Fruit fly (Drosophila melanogaster): ENCODE measurements around the gene CG2201.

CG2201 gene

DNA sequence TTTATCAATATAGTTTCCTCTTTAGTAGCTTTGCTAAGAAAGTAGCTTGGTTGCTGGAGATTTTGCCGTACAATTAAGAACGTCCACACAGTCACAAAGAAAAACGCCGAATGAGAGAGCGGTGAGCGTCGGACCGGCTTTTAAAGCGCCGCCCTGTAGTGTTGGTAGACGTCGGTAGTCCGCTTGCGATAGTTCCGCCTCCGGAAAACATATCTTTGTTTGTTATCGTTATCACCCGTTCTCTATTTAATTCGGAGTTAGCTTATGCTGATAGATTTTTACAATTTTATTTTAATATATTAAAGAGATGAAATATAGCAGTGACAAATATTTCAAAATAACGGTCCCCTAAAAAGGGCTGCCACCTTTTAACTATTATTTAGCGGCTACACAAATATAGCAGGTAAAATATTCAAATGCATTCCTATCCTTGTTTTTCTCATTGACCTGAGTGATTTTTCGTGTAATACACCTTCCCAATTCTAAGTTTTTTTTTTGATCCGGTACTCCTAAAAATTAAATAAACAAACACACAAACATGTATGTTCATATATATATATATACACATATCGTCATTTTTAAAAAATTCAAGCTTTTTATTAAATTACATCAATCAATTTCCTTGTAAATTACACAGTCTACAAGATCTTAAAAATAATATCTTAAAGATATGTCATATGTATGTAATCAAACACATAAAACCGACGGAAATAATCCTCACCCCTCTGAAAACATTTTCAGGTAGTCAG, 6.1 kb upstream of the CG2201 start, which contains the start of gene Df31 (continued):
- TF ChIP-seq ara (GFP tag; IDR thresholded peaks at IDR 0.05) (no peak; the same call in 1 of the 2 replicates), CG11398 (GFP tag; optimal IDR thresholded peaks at IDR 0.05) (no peak), z (GFP tag; IDR thresholded peaks at IDR 0.05) (no peak), cad (GFP tag; optimal IDR thresholded peaks at IDR 0.05) (no peak), CG9437 (GFP tag; optimal IDR thresholded peaks at IDR 0.05) (no peak), CG3281 (GFP tag; optimal IDR thresholded peaks at IDR 0.05) (peak; percentile 32), Hmr (GFP tag; optimal IDR thresholded peaks at IDR 0.05) (peak; percentile 72), insv (GFP tag; optimal IDR thresholded peaks at IDR 0.05) (peak in 1 of 2 experiments; percentile 4), CG12769 (tag; optimal IDR thresholded peaks at IDR 0.05) (peak; percentile 16), Nf-YB (GFP tag; optimal IDR thresholded peaks at IDR 0.05) (no peak), slbo (GFP tag; IDR thresholded peaks at IDR 0.05) (peak; percentile 83; the same call in 1 of the 2 replicates), ewg (GFP tag; optimal IDR thresholded peaks at IDR 0.05) (no peak), CG4282 (GFP tag; optimal IDR thresholded peaks at IDR 0.05) (no peak), CG11456 (GFP tag; IDR thresholded peaks at IDR 0.05) (no peak), YL-1 (GFP tag; optimal IDR thresholded peaks at IDR 0.05) (no peak), CG9609 (GFP tag; optimal IDR thresholded peaks at IDR 0.05) (peak; percentile 54), Lpt (GFP tag; optimal IDR thresholded peaks at IDR 0.05) (no peak), CG5245 (GFP tag; optimal IDR thresholded peaks at IDR 0.05) (peak; percentile 50), fru (optimal IDR thresholded peaks at IDR 0.05) (no peak), E2f1 (GFP tag; IDR thresholded peaks at IDR 0.05) (peak; percentile 49), CG15073 (GFP tag; optimal IDR thresholded peaks at IDR 0.05) (no peak), sug (tag; optimal IDR thresholded peaks at IDR 0.05) (peak; percentile 31), dimm (GFP tag; IDR thresholded peaks at IDR 0.05) (no peak), nerfin-2 (GFP tag; IDR thresholded peaks at IDR 0.05; ENCODE audit: partially characterized antibody) (peak; percentile 72), CG3163 (GFP tag; optimal IDR thresholded peaks at IDR 0.05) (peak; percentile 28), aop (GFP tag; IDR thresholded peaks at IDR 0.05) (no peak), Mad (GFP tag; optimal IDR thresholded peaks at IDR 0.05) (peak; percentile 68), salm (tag; optimal IDR thresholded peaks at IDR 0.05) (no peak), Gug (GFP tag; IDR thresholded peaks at IDR 0.05) (peak; percentile 69; the same call in 1 of the 4 replicates), CG13424 (tag; optimal IDR thresholded peaks at IDR 0.05) (peak; percentile 32), CG16863 (GFP tag; optimal IDR thresholded peaks at IDR 0.05) (peak; percentile 37), cas (GFP tag; IDR thresholded peaks at IDR 0.05) (peak; percentile 49; the same call in 1 of the 2 replicates), CG3065 (GFP tag; optimal IDR thresholded peaks at IDR 0.05) (peak; percentile 59), CG4328 (GFP tag; optimal IDR thresholded peaks at IDR 0.05) (peak; percentile 30), bbx (GFP tag; IDR thresholded peaks at IDR 0.05; ENCODE audit: partially characterized antibody) (peak; percentile 95), zen2 (GFP tag; IDR thresholded peaks at IDR 0.05; ENCODE audit: partially characterized antibody) (no peak; the same call in 2 of the 3 replicates), sqz (GFP tag; optimal IDR thresholded peaks at IDR 0.05) (no peak), Hr3 (GFP tag; optimal IDR thresholded peaks at IDR 0.05) (peak; percentile 19), her (GFP tag; optimal IDR thresholded peaks at IDR 0.05) (peak; percentile 61), CG33213 (GFP tag; optimal IDR thresholded peaks at IDR 0.05) (peak; percentile 68), CG10462 (GFP tag; optimal IDR thresholded peaks at IDR 0.05) (no peak), Max (GFP tag; optimal IDR thresholded peaks at IDR 0.05) (no peak), Spps (tag; optimal IDR thresholded peaks at IDR 0.05) (no peak), CG12659 (GFP tag; optimal IDR thresholded peaks at IDR 0.05) (peak; percentile 74), CG15601 (tag; optimal IDR thresholded peaks at IDR 0.05) (peak; percentile 22), grau (tag; optimal IDR thresholded peaks at IDR 0.05) (peak; percentile 53), fu2 (GFP tag; optimal IDR thresholded peaks at IDR 0.05) (peak; percentile 20), tin (GFP tag; optimal IDR thresholded peaks at IDR 0.05) (peak; percentile 69), ERR (GFP tag; optimal IDR thresholded peaks at IDR 0.05) (peak; percentile 20), crol (GFP tag; IDR thresholded peaks at IDR 0.05) (no peak), chn (GFP tag; optimal IDR thresholded peaks at IDR 0.05) (peak; percentile 46)

All from whole organism, embryonic.